Worm (Caenorhabditis elegans) whole organism, L2 larva: ENCODE results near the gene W08F4.12.

ENCODE experiments used
- ama-1 ChIP-seq: fragments of 150-350 bp; optimal IDR thresholded peaks from 2 replicates; lab custom pipeline; 2018; ENCODE audit warnings: inconsistent platforms
- mab-5 ChIP-seq: fragments of 150-350 bp; optimal IDR thresholded peaks from 2 replicates; lab custom pipeline; 2014; ENCODE audit warnings: missing biosample characterization, missing genetic modification characterization
- nhr-11 ChIP-seq: fragments of 150-350 bp; optimal IDR thresholded peaks from 2 replicates; lab custom pipeline; 2014; ENCODE audit warnings: missing biosample characterization, missing genetic modification characterization
- nhr-21 ChIP-seq: fragments of 150-350 bp; optimal IDR thresholded peaks from 2 replicates; lab custom pipeline; 2014; ENCODE audit warnings: missing biosample characterization, missing genetic modification characterization
- skn-1 ChIP-seq: sonication (generic microtip); optimal IDR thresholded peaks from 2 replicates; lab custom pipeline; 2017; ENCODE audit warnings: missing biosample characterization, missing genetic modification characterization
- sma-3 ChIP-seq: sonication (generic microtip); optimal IDR thresholded peaks from 2 replicates; lab custom pipeline; 2016; ENCODE audit warnings: missing genetic modification reagents, missing genetic modification characterization, missing compliant biosample characterization
- unc-62 ChIP-seq: fragments of 150-350 bp; optimal IDR thresholded peaks from 2 replicates; lab custom pipeline; 2014; ENCODE audit warnings: missing biosample characterization, missing genetic modification reagents, missing genetic modification characterization
- ztf-4 ChIP-seq: fragments of 150-350 bp; optimal IDR thresholded peaks from 2 replicates; lab custom pipeline; 2014; ENCODE audit warnings: missing biosample characterization, missing genetic modification characterization

DNA sequence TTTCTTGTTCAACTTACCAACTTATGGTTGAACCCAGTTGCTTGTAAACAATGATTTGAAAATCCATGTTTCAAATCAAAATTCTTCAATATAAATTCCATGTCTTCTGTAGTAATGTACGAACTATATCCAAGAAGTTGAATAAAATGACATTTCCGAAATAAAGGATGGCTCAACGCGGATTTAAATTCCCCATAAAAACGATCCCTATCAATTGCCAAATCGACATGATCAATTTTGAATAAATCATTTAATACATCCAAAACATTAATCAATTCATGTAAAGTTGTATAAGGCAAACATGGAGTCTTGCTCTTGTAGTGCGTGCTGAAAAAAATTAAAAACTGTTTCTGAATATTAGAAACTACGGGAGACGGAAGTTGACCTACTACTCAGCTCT, 6.9 kb upstream of the W08F4.12 start, which contains the start of gene W08F4.10:
- TF ChIP-seq ama-1 (lab: Kevin White, UChicago) (no peak), mab-5 (tag; lab: Kevin White, UChicago) (no peak), ztf-4 (tag; lab: Kevin White, UChicago) (no peak), sma-3 (no peak), skn-1 (tag; lab: Kevin White, UChicago) (no peak), unc-62 (GFP tag; lab: Kevin White, UChicago) (no peak), nhr-21 (tag; lab: Kevin White, UChicago) (no peak), nhr-11 (tag; lab: Kevin White, UChicago) (no peak)
